Fruit fly (Drosophila melanogaster): ENCODE data around the gene CG14218.

The CG14218 gene

dm6 chrX:19615990-19616663 lies 34.3 kb upstream of the CG14218 start, which contains the start of gene CG14210 (continued):
- TF ChIP-seq bigmax (GFP tag; optimal IDR thresholded peaks at IDR 0.05) (no peak), CG9932 (GFP tag; IDR thresholded peaks at IDR 0.05) (no peak), CG6272 (GFP tag; IDR thresholded peaks at IDR 0.05) (no peak), nerfin-2 (GFP tag; IDR thresholded peaks at IDR 0.05; ENCODE audit: partially characterized antibody) (peak; percentile 56; the same call in 1 of the 2 replicates), HLH4C (GFP tag; IDR thresholded peaks at IDR 0.05; ENCODE audit: partially characterized antibody) (peak; percentile 84), PHDP (tag; optimal IDR thresholded peaks at IDR 0.05) (no peak), CG13287 (GFP tag; IDR thresholded peaks at IDR 0.05; ENCODE audit: partially characterized antibody) (peak; percentile 71), HHEX (GFP tag; optimal IDR thresholded peaks at IDR 0.05) (no peak), sna (GFP tag; IDR thresholded peaks at IDR 0.05; ENCODE audit: partially characterized antibody) (peak; percentile 44; the same call in 1 of the 2 replicates), hb (GFP tag; IDR thresholded peaks at IDR 0.05; ENCODE audit: partially characterized antibody) (peak; percentile 66; the same call in 1 of the 3 replicates), unc-4 (GFP tag; IDR thresholded peaks at IDR 0.05; ENCODE audit: partially characterized antibody) (peak; percentile 64), CG8924 (tag; optimal IDR thresholded peaks at IDR 0.05) (no peak), crp (GFP tag; optimal IDR thresholded peaks at IDR 0.05) (peak; percentile 3 to 84), CG11560 (tag; IDR thresholded peaks at IDR 0.05) (no peak), CG34224 (GFP tag; IDR thresholded peaks at IDR 0.05; ENCODE audit: partially characterized antibody) (peak; percentile 73), CG16813 (GFP tag; IDR thresholded peaks at IDR 0.05; ENCODE audit: partially characterized antibody) (peak; percentile 62), CG2116 (GFP tag; optimal IDR thresholded peaks at IDR 0.05) (peak; percentile 97), MBD-R2 (GFP tag; IDR thresholded peaks at IDR 0.05) (peak; percentile 70), Sry-δ (GFP tag; optimal IDR thresholded peaks at IDR 0.05) (peak; percentile 52), ato (GFP tag; IDR thresholded peaks at IDR 0.05; ENCODE audit: partially characterized antibody) (peak; percentile 69), otp (GFP tag; IDR thresholded peaks at IDR 0.05) (no peak), GATAe (GFP tag; conservative IDR thresholded peaks at IDR 0.05) (no peak), Max (GFP tag; optimal IDR thresholded peaks at IDR 0.05) (peak; percentile 69), CG7963 (GFP tag; IDR thresholded peaks at IDR 0.05; ENCODE audit: partially characterized antibody) (peak; percentile 66; the same call in 2 of the 3 replicates), Dll (GFP tag; IDR thresholded peaks at IDR 0.05; ENCODE audit: partially characterized antibody) (peak; percentile 62; the same call in 3 of the 4 replicates), amos (GFP tag; IDR thresholded peaks at IDR 0.05; ENCODE audit: partially characterized antibody) (peak; percentile 56; the same call in 1 of the 2 replicates), CG7987 (GFP tag; optimal IDR thresholded peaks at IDR 0.05) (peak; percentile 2), Doc3 (GFP tag; IDR thresholded peaks at IDR 0.05; ENCODE audit: partially characterized antibody) (peak; percentile 49; the same call in 2 of the 3 replicates), Med (GFP tag) (peak; percentile 7), Dbx (GFP tag; IDR thresholded peaks at IDR 0.05) (no peak), Fer1 (GFP tag; optimal IDR thresholded peaks at IDR 0.05) (peak; percentile 2), Bgb (GFP tag; IDR thresholded peaks at IDR 0.05; ENCODE audit: partially characterized antibody) (peak; percentile 71), HmgZ (tag; optimal IDR thresholded peaks at IDR 0.05) (peak; percentile 7), chinmo (GFP tag; IDR thresholded peaks at IDR 0.05; ENCODE audit: partially characterized antibody) (0 out of 4 replicates have a peak, but pooled peaks have one; percentile 55), twi (tag; optimal IDR thresholded peaks at IDR 0.05) (peak; percentile 30), stwl (tag; optimal IDR thresholded peaks at IDR 0.05) (peak; percentile 40), bbx (GFP tag; IDR thresholded peaks at IDR 0.05; ENCODE audit: partially characterized antibody) (peak; percentile 75)

Data from whole organism, embryonic.